Worm (Caenorhabditis elegans) whole organism, late embryonic: ENCODE measurements around the gene twk-22.

ENCODE experiments used
- ceh-14 ChIP-seq: sonication (generic microtip); optimal IDR thresholded peaks from 2 replicates; lab custom pipeline; 2016; ENCODE audit warnings: missing genotype, missing genetic modification characterization, missing compliant biosample characterization
- ceh-24 ChIP-seq: sonication (generic microtip); optimal IDR thresholded peaks from 2 replicates; lab custom pipeline; 2016; ENCODE audit warnings: mild to moderate bottlenecking, missing genetic modification characterization, missing compliant biosample characterization
- ceh-30 ChIP-seq: fragments of 150-350 bp; optimal IDR thresholded peaks from 2 replicates; lab custom pipeline; 2014; ENCODE audit warnings: missing biosample characterization, missing genetic modification characterization
- ceh-45 ChIP-seq: fragments of 200-800 bp; sonication (Bioruptor generic); IDR thresholded peaks from 2 replicates; pipeline ENCODE4 v1.3.6; 2022; ENCODE audit warnings: missing genetic modification reagents, missing genetic modification characterization, missing compliant biosample characterization
- dmd-4 ChIP-seq: sonication (generic microtip); optimal IDR thresholded peaks from 2 replicates; lab custom pipeline; 2016; ENCODE audit warnings: borderline replicate concordance, missing genetic modification characterization, missing compliant biosample characterization
- lin-11 ChIP-seq: fragments of 200-800 bp; sonication (Bioruptor generic); optimal IDR thresholded peaks from 2 replicates; lab custom pipeline; 2018; ENCODE audit warnings: mild to moderate bottlenecking, missing genetic modification characterization, missing compliant biosample characterization
- rnt-1 ChIP-seq: sonication (generic microtip); optimal IDR thresholded peaks from 2 replicates; lab custom pipeline; 2016; ENCODE audit warnings: missing genetic modification characterization, missing compliant biosample characterization
- sox-4 ChIP-seq: sonication (generic microtip); optimal IDR thresholded peaks from 2 replicates; lab custom pipeline; 2017; ENCODE audit warnings: mild to moderate bottlenecking, missing genetic modification characterization, inconsistent platforms, missing compliant biosample characterization
- ttx-3 ChIP-seq: sonication (generic microtip); optimal IDR thresholded peaks from 2 replicates; lab custom pipeline; 2016; ENCODE audit warnings: missing genetic modification reagents, missing genetic modification characterization, missing compliant biosample characterization

DNA sequence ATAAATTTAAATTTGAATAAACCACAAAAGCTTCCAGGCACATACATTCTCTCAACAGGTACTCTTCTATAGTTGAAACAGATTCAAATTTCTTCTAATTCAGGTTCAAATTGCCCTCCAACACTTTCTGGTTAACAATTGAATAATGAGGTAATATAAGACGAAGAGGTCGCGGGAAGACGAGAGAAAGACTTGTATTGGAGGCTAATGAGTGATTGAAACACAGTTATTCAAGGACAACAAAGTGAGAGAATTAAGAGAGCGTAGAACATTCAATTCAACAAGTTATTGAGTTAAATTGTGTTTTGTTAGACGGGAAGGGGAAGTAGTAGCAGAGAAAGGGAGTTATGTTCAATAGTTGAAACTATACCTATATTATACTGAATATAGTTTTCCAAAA lies 15.6 kb downstream of the twk-22 start:
- no peak for TF ChIP-seq rnt-1 (tag; lab: Kevin White, UChicago)
- no peak for TF ChIP-seq sox-4 (tag; lab: Kevin White, UChicago)
- no peak for TF ChIP-seq ceh-14
- TF ChIP-seq ttx-3 (tag; lab: Kevin White, UChicago) = no peak
- no peak for TF ChIP-seq ceh-45 (GFP tag; lab: Robert Waterston, UW)
- no peak for TF ChIP-seq lin-11
- no peak for TF ChIP-seq ceh-30 (tag; lab: Kevin White, UChicago)
- no peak for TF ChIP-seq ceh-24 (tag; lab: Kevin White, UChicago)
- TF ChIP-seq dmd-4 (tag; lab: Kevin White, UChicago) = no peak
